Fruit fly (Drosophila melanogaster): ENCODE measurements around the gene CG2147.

DNA sequence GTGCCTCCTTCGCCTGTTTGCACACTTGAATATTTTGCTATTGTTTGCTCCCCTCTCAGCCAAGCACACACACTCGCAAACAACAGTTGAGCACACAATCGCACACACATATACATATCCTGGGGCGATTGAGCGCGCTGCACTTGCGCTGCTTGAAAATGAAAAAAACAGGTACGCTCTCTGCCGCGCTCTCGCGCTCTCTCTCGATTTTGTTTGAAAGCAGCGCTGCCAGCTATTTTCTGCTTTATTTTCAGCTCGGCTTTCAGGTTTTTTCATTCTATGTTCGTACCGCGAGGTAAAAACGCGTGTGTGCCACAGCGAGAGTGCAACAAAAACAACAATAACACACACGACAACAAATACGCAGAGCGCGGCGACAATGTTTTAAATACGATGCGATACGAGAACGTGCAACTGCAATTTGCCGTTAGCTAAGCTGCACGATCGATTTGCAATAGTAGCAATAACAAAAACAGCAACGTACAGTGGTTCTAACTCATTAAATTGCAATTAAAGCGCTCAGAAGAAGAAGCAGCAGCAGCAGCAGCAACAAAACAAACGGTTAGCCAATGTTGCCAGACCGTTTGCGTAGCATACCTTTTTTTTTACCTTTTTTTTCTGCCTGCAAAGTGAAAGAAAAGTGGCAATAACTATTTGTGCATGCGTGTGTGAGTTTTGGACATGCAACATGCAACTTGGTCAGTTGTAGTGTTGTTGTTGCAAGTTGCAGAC lies 24.5 kb upstream of the CG2147 start:
- TF ChIP-seq CG12768 (GFP tag; optimal IDR thresholded peaks at IDR 0.05) (no peak), CG1620 (GFP tag; optimal IDR thresholded peaks at IDR 0.05) (no peak), CG7045 (GFP tag; optimal IDR thresholded peaks at IDR 0.05) (no peak), Crg-1 (GFP tag; optimal IDR thresholded peaks at IDR 0.05) (no peak), toe (GFP tag; optimal IDR thresholded peaks at IDR 0.05) (no peak), Mnt (GFP tag; optimal IDR thresholded peaks at IDR 0.05) (no peak)
